Worm (Caenorhabditis elegans): ENCODE results near the gene T16A9.3.
A peak's percentile ranks its signal among the peaks of the same experiment; 100 is the strongest.

The T16A9.3 gene

DNA sequence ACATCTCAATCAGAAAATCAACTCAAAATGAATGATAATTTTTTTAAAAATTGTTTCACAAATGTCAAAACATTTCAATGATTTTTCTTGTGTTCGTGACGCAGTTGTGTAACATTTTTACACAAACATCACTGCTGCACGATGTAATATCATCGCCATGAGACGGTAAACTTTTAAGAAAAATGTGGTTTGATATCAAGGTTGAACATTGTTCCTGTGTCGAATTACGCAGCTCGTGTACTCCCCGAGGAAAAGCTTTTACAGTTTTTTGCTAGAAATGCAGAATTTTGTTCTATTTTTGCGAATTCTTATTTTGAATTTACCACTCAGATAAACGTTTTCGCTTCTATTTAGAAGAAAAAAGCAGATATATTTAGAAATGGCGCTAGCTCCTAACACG, 7.7 kb upstream of the T16A9.3 start (continued):
- TF ChIP-seq let-526 (GFP tag; IDR thresholded peaks at IDR 0.05) = no peak
- no peak for TF ChIP-seq Y95B8A.8 (GFP tag; IDR thresholded peaks at IDR 0.05)
- TF ChIP-seq cebp-2 (GFP tag; IDR thresholded peaks at IDR 0.05) = 0 out of 2 replicates have a peak, but pooled peaks have one; percentile 16
- TF ChIP-seq K12H6.12 (tag; optimal IDR thresholded peaks at IDR 0.05) = no peak
- TF ChIP-seq pbrm-1 (GFP tag; IDR thresholded peaks at IDR 0.05) = no peak
- TF ChIP-seq B0019.2 (GFP tag; conservative IDR thresholded peaks at IDR 0.05) = 0 out of 2 replicates have a peak, but pooled peaks have one; percentile 13
- TF ChIP-seq egl-44 (GFP tag; IDR thresholded peaks at IDR 0.05) = no peak
- no peak for TF ChIP-seq ztf-26 (tag; optimal IDR thresholded peaks at IDR 0.05)
- TF ChIP-seq pha-4 (tag; optimal IDR thresholded peaks at IDR 0.05) = no peak
- TF ChIP-seq F22D6.2 (tag; optimal IDR thresholded peaks at IDR 0.05) = no peak
- no peak for TF ChIP-seq madf-10 (tag; optimal IDR thresholded peaks at IDR 0.05)
- TF ChIP-seq ets-4 (GFP tag; optimal IDR thresholded peaks at IDR 0.05) = no peak
- TF ChIP-seq snpc-1.3 (tag; optimal IDR thresholded peaks at IDR 0.05; ENCODE audit: insufficient read depth) = peak; percentile 4
- TF ChIP-seq egl-18 (GFP tag; IDR thresholded peaks at IDR 0.05) = no peak
- TF ChIP-seq xnd-1 (tag; optimal IDR thresholded peaks at IDR 0.05) = no peak
- no peak for TF ChIP-seq ztf-3 (GFP tag; optimal IDR thresholded peaks at IDR 0.05)
- no peak for TF ChIP-seq dox-1 (GFP tag; IDR thresholded peaks at IDR 0.05)
- no peak for TF ChIP-seq tlf-1 (GFP tag; optimal IDR thresholded peaks at IDR 0.05)
- TF ChIP-seq T07F8.4 (tag; optimal IDR thresholded peaks at IDR 0.05) = no peak
- no peak for TF ChIP-seq hsf-1 (GFP tag; IDR thresholded peaks at IDR 0.05)
- peak; percentile 39 for TF ChIP-seq attf-5 (GFP tag; optimal IDR thresholded peaks at IDR 0.05)
- TF ChIP-seq nhr-179 (tag; optimal IDR thresholded peaks at IDR 0.05) = no peak
- TF ChIP-seq F57C9.4 (tag; optimal IDR thresholded peaks at IDR 0.05) = no peak
- TF ChIP-seq T26A5.8 (tag; optimal IDR thresholded peaks at IDR 0.05) = no peak
- no peak for TF ChIP-seq dpl-1 (GFP tag; optimal IDR thresholded peaks at IDR 0.05)
- TF ChIP-seq aptf-3 (GFP tag; IDR thresholded peaks at IDR 0.05) = no peak
- no peak for TF ChIP-seq cebp-1 (GFP tag; IDR thresholded peaks at IDR 0.05)
- TF ChIP-seq cebp-1 (tag; optimal IDR thresholded peaks at IDR 0.05) = peak; percentile 49
- no peak for TF ChIP-seq hmg-20 (GFP tag; IDR thresholded peaks at IDR 0.05)
- no peak for TF ChIP-seq B0035.1 (tag; optimal IDR thresholded peaks at IDR 0.05)
- TF ChIP-seq athp-1 (tag; optimal IDR thresholded peaks at IDR 0.05) = no peak
- no peak for TF ChIP-seq ztf-6 (GFP tag; IDR thresholded peaks at IDR 0.05)
- TF ChIP-seq lin-26 (GFP tag; IDR thresholded peaks at IDR 0.05) = peak; percentile 9; the same call in 1 of the 2 replicates
- no peak for TF ChIP-seq him-1 (tag; optimal IDR thresholded peaks at IDR 0.05)
- no peak for TF ChIP-seq F57A8.1 (GFP tag; optimal IDR thresholded peaks at IDR 0.05)
- no peak for TF ChIP-seq nfya-1 (tag; optimal IDR thresholded peaks at IDR 0.05; ENCODE audit: borderline replicate concordance, insufficient read depth)
- no peak for TF ChIP-seq B0261.1 (tag; optimal IDR thresholded peaks at IDR 0.05)
- no peak for TF ChIP-seq F23B12.7 (tag; optimal IDR thresholded peaks at IDR 0.05; ENCODE audit: insufficient read depth)
- no peak for TF ChIP-seq atf-7 (tag; optimal IDR thresholded peaks at IDR 0.05)
- no peak for TF ChIP-seq lin-54 (GFP tag; optimal IDR thresholded peaks at IDR 0.05)

DNA sequence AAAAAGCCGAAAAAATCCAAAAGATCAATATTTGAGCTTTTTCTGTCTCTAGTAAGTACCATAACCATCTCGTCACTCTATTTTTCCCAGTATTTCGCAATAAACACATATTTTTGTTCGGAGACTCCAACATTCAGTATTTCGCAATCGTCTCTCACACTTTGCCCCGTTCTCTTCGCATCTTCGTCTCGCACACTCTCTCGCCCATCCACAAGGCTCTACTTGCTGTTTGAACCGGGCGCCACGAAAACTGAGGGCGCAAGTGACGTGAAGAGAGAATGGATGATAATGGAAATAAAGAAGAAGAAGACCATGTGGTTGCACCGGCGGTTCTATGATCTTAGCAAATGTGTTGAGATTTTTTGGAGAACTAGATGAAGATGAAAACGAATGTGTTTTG, 5.2 kb upstream of the T16A9.3 start:
- peak; percentile 15 for TF ChIP-seq repo-1 (tag; optimal IDR thresholded peaks at IDR 0.05)
- peak; percentile 77 for TF ChIP-seq madf-10 (tag; optimal IDR thresholded peaks at IDR 0.05)
- peak; percentile 45 for TF ChIP-seq ets-4 (GFP tag; optimal IDR thresholded peaks at IDR 0.05)
- TF ChIP-seq C06A6.2 (GFP tag; conservative IDR thresholded peaks at IDR 0.05) = peak; percentile 82
- TF ChIP-seq atf-7 (tag; optimal IDR thresholded peaks at IDR 0.05) = peak; percentile 93
- peak; percentile 63 for TF ChIP-seq ceh-100 (GFP tag; IDR thresholded peaks at IDR 0.05)
- TF ChIP-seq F52B5.7 (tag; optimal IDR thresholded peaks at IDR 0.05) = no peak
- no peak for TF ChIP-seq tbx-9 (tag; optimal IDR thresholded peaks at IDR 0.05; ENCODE audit: borderline replicate concordance)
- TF ChIP-seq nhr-120 (GFP tag; IDR thresholded peaks at IDR 0.05) = no peak
- TF ChIP-seq sea-2 (GFP tag; IDR thresholded peaks at IDR 0.05) = no peak
- no peak for TF ChIP-seq B0261.1 (tag; optimal IDR thresholded peaks at IDR 0.05)
- TF ChIP-seq hmg-1.2 (GFP tag; IDR thresholded peaks at IDR 0.05) = peak; percentile 96
- no peak for TF ChIP-seq xnd-1 (tag; optimal IDR thresholded peaks at IDR 0.05)
- no peak for TF ChIP-seq snpc-4 (GFP tag; optimal IDR thresholded peaks at IDR 0.05)
- peak; percentile 38 to 69 (median 57) for TF ChIP-seq snpc-4 (tag; optimal IDR thresholded peaks at IDR 0.05)
- TF ChIP-seq snpc-1.1 (tag; optimal IDR thresholded peaks at IDR 0.05; ENCODE audit: insufficient read depth) = no peak

Measured in whole organism, young adult.